Worm (Caenorhabditis elegans) whole organism, L1 larva: ENCODE measurements around the gene glb-4.

Source experiments
- C04F5.9 ChIP-seq: sonication (generic microtip); optimal IDR thresholded peaks from 2 replicates; lab custom pipeline; 2016; ENCODE audit warnings: missing genetic modification characterization, missing compliant biosample characterization
- C16A3.4 ChIP-seq: fragments of 150-350 bp; optimal IDR thresholded peaks from 2 replicates; lab custom pipeline; 2014; ENCODE audit warnings: missing biosample characterization, missing genetic modification characterization
- F16B12.6 ChIP-seq: fragments of 150-350 bp; optimal IDR thresholded peaks from 2 replicates; lab custom pipeline; 2014; ENCODE audit warnings: missing biosample characterization, missing genetic modification characterization
- blmp-1 ChIP-seq: fragments of 150-350 bp; optimal IDR thresholded peaks from 2 replicates; lab custom pipeline; 2014; ENCODE audit warnings: missing biosample characterization, missing genetic modification characterization
- ceh-63 ChIP-seq: fragments of 200-800 bp; sonication (Bioruptor generic); optimal IDR thresholded peaks from 2 replicates; lab custom pipeline; 2018; ENCODE audit warnings: mild to moderate bottlenecking, missing genetic modification characterization, missing compliant biosample characterization
- ceh-88 ChIP-seq: fragments of 200-800 bp; sonication (Bioruptor generic); IDR thresholded peaks from 2 replicates; pipeline ENCODE4 v1.3.6; 2022; ENCODE audit warnings: missing genetic modification characterization, missing compliant biosample characterization
- ceh-90 ChIP-seq: sonication (generic microtip); optimal IDR thresholded peaks from 2 replicates; lab custom pipeline; 2016; ENCODE audit warnings: missing genetic modification characterization, missing compliant biosample characterization
- ces-1 ChIP-seq: fragments of 150-350 bp; optimal IDR thresholded peaks from 2 replicates; lab custom pipeline; 2014; ENCODE audit warnings: missing biosample characterization, missing genetic modification reagents, missing genetic modification characterization
- dpl-1 ChIP-seq, 3 experiments: fragments of 150-350 bp in 2 of 3; sonication (generic microtip) in 1 of 3; optimal IDR thresholded peaks; 2 replicates each; lab custom pipeline; 2014 to 2017; ENCODE audit warnings: missing biosample characterization in 3 of 3, missing genetic modification characterization in 3 of 3, missing genetic modification reagents in 3 of 3
- dsc-1 ChIP-seq: sonication (generic microtip); optimal IDR thresholded peaks from 2 replicates; lab custom pipeline; 2016; ENCODE audit warnings: mild to moderate bottlenecking, missing genetic modification characterization, missing compliant biosample characterization
- efl-1 ChIP-seq, 4 experiments: fragments of 150-350 bp; optimal IDR thresholded peaks in 3 of 4; peaks in 1 of 4; 1 replicate in 1 of 4; 2 replicates in 3 of 4; lab custom pipeline; 2014; ENCODE audit warnings: missing biosample characterization in 2 of 4, missing genetic modification characterization in 2 of 4, missing genetic modification reagents in 2 of 4
- egl-27 ChIP-seq, 2 experiments: fragments of 150-350 bp in 1 of 2; sonication (generic microtip); optimal IDR thresholded peaks; 3 replicates each; lab custom pipeline; 2017 to 2018; ENCODE audit warnings: missing biosample characterization in 2 of 2, missing genetic modification characterization in 2 of 2, missing genetic modification reagents in 2 of 2
- elt-2 ChIP-seq: sonication (generic microtip); optimal IDR thresholded peaks from 2 replicates; lab custom pipeline; 2016; ENCODE audit warnings: missing genetic modification characterization, mild to moderate bottlenecking, inconsistent platforms, missing compliant biosample characterization, missing genetic modification reagents
- elt-3 ChIP-seq, 6 experiments: fragments of 150-350 bp in 1 of 6; sonication (generic microtip); optimal IDR thresholded peaks; 2 replicates each; lab custom pipeline; 2017 to 2018; ENCODE audit warnings: missing biosample characterization in 6 of 6, missing genetic modification characterization in 6 of 6, inconsistent platforms in 1 of 6
- fkh-4 ChIP-seq: sonication (generic microtip); optimal IDR thresholded peaks from 2 replicates; lab custom pipeline; 2016; ENCODE audit warnings: missing compliant biosample characterization, missing genetic modification characterization, borderline replicate concordance
- fkh-8 ChIP-seq: sonication (generic microtip); optimal IDR thresholded peaks from 2 replicates; lab custom pipeline; 2016; ENCODE audit warnings: mild to moderate bottlenecking, missing genetic modification characterization, missing compliant biosample characterization
- fos-1 ChIP-seq: fragments of 150-350 bp; optimal IDR thresholded peaks from 2 replicates; lab custom pipeline; 2014; ENCODE audit warnings: missing biosample characterization, missing genetic modification characterization
- grh-1 ChIP-seq: fragments of 200-800 bp; sonication (Bioruptor generic); IDR thresholded peaks from 2 replicates; pipeline ENCODE4 v1.3.6; 2022; ENCODE audit warnings: missing genetic modification reagents, missing genetic modification characterization, missing compliant biosample characterization
- hlh-17 ChIP-seq: fragments of 200-800 bp; sonication (Bioruptor generic); optimal IDR thresholded peaks from 2 replicates; lab custom pipeline; 2018; ENCODE audit warnings: missing genetic modification characterization, mild to moderate bottlenecking, missing compliant biosample characterization, moderate library complexity, borderline replicate concordance
- hpl-2 ChIP-seq: fragments of 150-350 bp; optimal IDR thresholded peaks from 2 replicates; lab custom pipeline; 2014; ENCODE audit warnings: missing biosample characterization, missing genetic modification reagents, missing genetic modification characterization
- irx-1 ChIP-seq: sonication (generic microtip); optimal IDR thresholded peaks from 2 replicates; lab custom pipeline; 2016; ENCODE audit warnings: missing genetic modification characterization, missing compliant biosample characterization
- isw-1 ChIP-seq: fragments of 200-800 bp; sonication (Bioruptor generic); IDR thresholded peaks from 2 replicates; pipeline ENCODE4 v1.3.6; 2022; ENCODE audit warnings: missing genetic modification characterization, missing compliant biosample characterization
- jun-1 ChIP-seq: fragments of 150-350 bp; optimal IDR thresholded peaks from 2 replicates; lab custom pipeline; 2014; ENCODE audit warnings: missing biosample characterization, missing genetic modification reagents, missing genetic modification characterization
- lin-14 ChIP-seq: fragments of 200-800 bp; sonication (Bioruptor generic); optimal IDR thresholded peaks from 2 replicates; lab custom pipeline; 2018; ENCODE audit warnings: mild to moderate bottlenecking, missing genetic modification characterization, moderate library complexity, missing compliant biosample characterization
- lsy-2 ChIP-seq, 2 experiments: fragments of 150-350 bp; optimal IDR thresholded peaks; 2 replicates each; lab custom pipeline; 2014; ENCODE audit warnings: missing biosample characterization in 2 of 2, missing genetic modification characterization in 2 of 2
- mdl-1 ChIP-seq, 2 experiments: fragments of 150-350 bp; optimal IDR thresholded peaks; 2 replicates each; lab custom pipeline; 2014 to 2017; ENCODE audit warnings: missing biosample characterization in 2 of 2, missing genetic modification characterization in 2 of 2, inconsistent platforms in 1 of 2
- mef-2 ChIP-seq: fragments of 150-350 bp; optimal IDR thresholded peaks from 2 replicates; lab custom pipeline; 2014; ENCODE audit warnings: missing biosample characterization, missing genetic modification characterization
- mep-1 ChIP-seq: fragments of 150-350 bp; optimal IDR thresholded peaks from 2 replicates; lab custom pipeline; 2014; ENCODE audit warnings: missing biosample characterization, missing genetic modification characterization
- nhr-19 ChIP-seq: fragments of 200-800 bp; sonication (Bioruptor generic); conservative IDR thresholded peaks from 2 replicates; pipeline ENCODE4 v1.3.6; 2022; ENCODE audit warnings: missing genetic modification characterization, missing compliant biosample characterization
- nhr-20 ChIP-seq: sonication (generic microtip); optimal IDR thresholded peaks from 2 replicates; lab custom pipeline; 2016; ENCODE audit warnings: mild to moderate bottlenecking, missing genetic modification characterization, missing compliant biosample characterization
- nhr-47 ChIP-seq: sonication (generic microtip); optimal IDR thresholded peaks from 2 replicates; lab custom pipeline; 2016; ENCODE audit warnings: mild to moderate bottlenecking, missing genetic modification characterization, moderate library complexity, missing compliant biosample characterization
- nhr-77 ChIP-seq: fragments of 150-350 bp; optimal IDR thresholded peaks from 2 replicates; lab custom pipeline; 2014; ENCODE audit warnings: missing biosample characterization, missing genetic modification characterization
- nhr-84 ChIP-seq: sonication (generic microtip); optimal IDR thresholded peaks from 2 replicates; lab custom pipeline; 2017; ENCODE audit warnings: missing biosample characterization, missing genetic modification characterization
- nhr-85 ChIP-seq: sonication (generic microtip); peaks from one replicate; lab custom pipeline; 2016; ENCODE audit warnings: missing genetic modification characterization, inconsistent platforms, missing compliant biosample characterization
- pqm-1 ChIP-seq: sonication (generic microtip); optimal IDR thresholded peaks from 3 replicates; lab custom pipeline; 2017; ENCODE audit warnings: missing biosample characterization, missing genetic modification characterization
- rnt-1 ChIP-seq: sonication (generic microtip); optimal IDR thresholded peaks from 2 replicates; lab custom pipeline; 2016; ENCODE audit warnings: mild to moderate bottlenecking, missing genetic modification characterization, moderate library complexity, missing compliant biosample characterization
- skn-1 ChIP-seq: fragments of 150-350 bp; optimal IDR thresholded peaks from 2 replicates; lab custom pipeline; 2014; ENCODE audit warnings: missing biosample characterization, missing genetic modification characterization
- snpc-4 ChIP-seq: fragments of 150-350 bp; optimal IDR thresholded peaks from 2 replicates; lab custom pipeline; 2014; ENCODE audit warnings: missing biosample characterization, missing genetic modification characterization
- sptf-1 ChIP-seq: fragments of 150-350 bp; optimal IDR thresholded peaks from 2 replicates; lab custom pipeline; 2014; ENCODE audit warnings: missing biosample characterization, missing genetic modification characterization
- sup-37 ChIP-seq: fragments of 200-800 bp; sonication (Bioruptor generic); optimal IDR thresholded peaks from 2 replicates; lab custom pipeline; 2018; ENCODE audit warnings: mild to moderate bottlenecking, missing genetic modification characterization, missing compliant biosample characterization
- tlp-1 ChIP-seq: fragments of 150-350 bp; optimal IDR thresholded peaks from 2 replicates; lab custom pipeline; 2014; ENCODE audit warnings: missing biosample characterization, missing genetic modification characterization
- unc-30 ChIP-seq: sonication (generic microtip); optimal IDR thresholded peaks from 2 replicates; lab custom pipeline; 2017; ENCODE audit warnings: missing biosample characterization, missing genetic modification characterization
- unc-86 ChIP-seq: sonication (generic microtip); optimal IDR thresholded peaks from 2 replicates; lab custom pipeline; 2016; ENCODE audit warnings: missing genetic modification characterization, missing compliant biosample characterization
- xbp-1 ChIP-seq: sonication (generic microtip); optimal IDR thresholded peaks from 2 replicates; lab custom pipeline; 2016; ENCODE audit warnings: missing genetic modification characterization, missing compliant biosample characterization
- ztf-11 ChIP-seq, 2 experiments: sonication (generic microtip); optimal IDR thresholded peaks; 2 replicates each; lab custom pipeline; 2016 to 2017; ENCODE audit warnings: missing genetic modification characterization in 2 of 2, missing biosample characterization in 1 of 2, missing compliant biosample characterization in 1 of 2
- ztf-4 ChIP-seq: fragments of 150-350 bp; optimal IDR thresholded peaks from 2 replicates; lab custom pipeline; 2014; ENCODE audit warnings: missing biosample characterization, missing genetic modification characterization

glb-4 gene

DNA sequence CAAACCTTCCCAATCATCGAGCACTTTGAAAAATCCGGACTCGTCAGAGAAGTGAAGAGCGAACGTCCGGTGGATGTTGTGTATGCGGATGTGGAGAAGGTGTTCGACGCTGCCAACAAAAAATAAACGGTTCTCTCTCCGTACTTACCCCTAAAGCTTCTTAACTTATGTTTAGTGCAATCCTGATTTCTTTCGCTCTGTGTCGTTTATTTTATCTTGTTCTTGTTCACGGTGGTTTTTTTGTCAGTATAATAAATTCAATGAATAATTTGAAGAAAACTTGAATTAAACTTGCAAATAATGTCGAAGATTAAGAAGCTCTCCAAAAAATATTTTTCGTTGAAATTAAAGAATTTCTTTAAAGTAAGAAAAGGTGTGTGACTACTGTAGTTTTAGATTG is 18.0 kb upstream of the glb-4 start, which contains the start of gene F40F8.3:
TSS of gene F40F8.3 (plus strand) at position 301 of the 400 bp plus-strand sequence.
- TF ChIP-seq unc-86 (tag; lab: Kevin White, UChicago): no peak
- TF ChIP-seq nhr-19 (GFP tag; lab: Robert Waterston, UW): no peak
- no peak for TF ChIP-seq hpl-2 (GFP tag; lab: Kevin White, UChicago)
- no peak for TF ChIP-seq nhr-77 (tag; lab: Kevin White, UChicago)
- no peak for TF ChIP-seq egl-27 (tag; optimal IDR thresholded peaks at IDR 0.05; lab: Kevin White, UChicago)
- TF ChIP-seq xbp-1: no peak
- TF ChIP-seq nhr-84 (tag; lab: Kevin White, UChicago): no peak
- no peak for TF ChIP-seq nhr-85
- no peak for TF ChIP-seq elt-2 (tag; lab: Kevin White, UChicago)
- no peak for TF ChIP-seq fos-1 (tag; lab: Kevin White, UChicago)
- TF ChIP-seq fkh-4: no peak
- TF ChIP-seq irx-1 (tag; lab: Kevin White, UChicago): no peak

DNA sequence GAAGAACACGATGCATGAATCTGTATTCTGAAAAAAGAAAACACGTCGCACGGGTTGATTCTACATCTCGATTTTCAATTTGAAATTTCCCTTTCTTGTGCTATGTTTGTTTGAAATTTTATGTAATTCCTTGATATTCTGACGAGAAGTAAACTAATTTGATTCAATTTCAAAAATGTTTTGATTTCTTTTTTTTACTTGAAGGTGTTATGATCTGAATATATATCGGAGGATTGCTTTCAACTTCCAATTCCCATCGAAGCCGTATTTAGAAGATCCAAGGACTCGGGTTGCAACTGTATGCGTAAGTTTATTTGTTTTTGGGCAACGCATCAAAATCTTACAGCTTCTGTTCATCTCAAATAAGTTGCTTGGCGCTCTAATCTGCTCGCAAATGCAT is 16.4 kb upstream of the glb-4 start, which contains the start of gene F40F8.1:
TSS of gene F40F8.1 (plus strand) at position 301 of the 400 bp plus-strand sequence.
- no peak for TF ChIP-seq isw-1
- no peak for TF ChIP-seq jun-1 (tag; lab: Kevin White, UChicago)
- no peak for TF ChIP-seq mdl-1 (tag; optimal IDR thresholded peaks at IDR 0.05; lab: Kevin White, UChicago)
- no peak for TF ChIP-seq fkh-8 (tag; lab: Kevin White, UChicago)
- TF ChIP-seq ztf-11 (tag; optimal IDR thresholded peaks at IDR 0.05; lab: Kevin White, UChicago): no peak
- no peak for TF ChIP-seq hlh-17 (GFP tag; lab: Kevin White, UChicago)
- TF ChIP-seq ces-1 (GFP tag; lab: Kevin White, UChicago): no peak
- TF ChIP-seq sup-37 (GFP tag; lab: Kevin White, UChicago): no peak
- no peak for TF ChIP-seq C04F5.9 (tag; lab: Kevin White, UChicago)

DNA sequence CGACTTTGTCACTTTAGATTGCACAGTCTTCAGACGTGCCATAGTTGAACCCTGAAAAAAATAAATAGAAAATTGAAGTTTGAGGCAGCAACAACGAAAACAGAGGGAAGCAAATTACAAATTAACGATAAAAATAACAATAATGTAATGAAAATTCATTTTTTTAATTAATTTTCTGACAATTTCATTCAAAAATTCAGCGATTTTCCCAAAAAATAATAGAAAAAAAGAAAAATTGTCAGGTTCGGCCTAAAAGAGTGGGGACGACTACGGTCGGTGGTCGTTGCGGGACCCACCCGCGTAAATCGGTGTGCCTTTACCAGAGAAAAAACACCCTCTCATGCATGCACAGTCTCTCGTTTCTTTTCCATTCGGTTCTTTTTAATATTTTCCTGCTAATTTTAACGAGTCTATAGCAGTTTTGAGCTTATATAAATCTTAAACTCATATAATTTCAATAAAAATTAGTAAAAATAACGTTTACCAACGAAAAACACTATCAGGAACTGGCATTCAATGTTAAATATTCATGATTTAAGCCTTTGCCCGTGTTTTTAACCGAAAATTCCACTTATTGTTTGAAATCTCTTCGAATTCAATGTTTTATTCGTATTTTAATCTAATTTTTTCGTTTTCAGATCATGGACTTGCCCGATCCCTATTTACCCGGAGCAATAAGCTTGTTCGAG is 15.4 kb upstream of the glb-4 start, which contains the start of the genes rps-9 and lsm-1:
TSS of gene rps-9 (minus strand) at position 51 of the 689 bp plus-strand sequence.
TSS of gene lsm-1 (plus strand) at position 639 of the 689 bp plus-strand sequence.
- no peak for TF ChIP-seq grh-1 (GFP tag; lab: Robert Waterston, UW)
- TF ChIP-seq isw-1: peak; percentile 76
- TF ChIP-seq lsy-2 (tag; optimal IDR thresholded peaks at IDR 0.05; lab: Kevin White, UChicago): peak; percentile 94 to 98
- no peak for TF ChIP-seq ces-1 (GFP tag; lab: Kevin White, UChicago)
- peak; percentile 71 for TF ChIP-seq mep-1 (tag; lab: Kevin White, UChicago)
- peak; percentile 38 for TF ChIP-seq snpc-4 (tag; lab: Kevin White, UChicago)
- TF ChIP-seq sptf-1 (tag; lab: Kevin White, UChicago): no peak
- peak; percentile 83 to 85 for TF ChIP-seq efl-1 (optimal IDR thresholded peaks at IDR 0.05; lab: Kevin White, UChicago)
- TF ChIP-seq efl-1 (GFP tag; optimal IDR thresholded peaks at IDR 0.05 in 1 of 2; lab: Kevin White, UChicago): peak; percentile 78 to 97
- TF ChIP-seq tlp-1: no peak
- no peak for TF ChIP-seq irx-1 (tag; lab: Kevin White, UChicago)
- peak; percentile 58 for TF ChIP-seq nhr-77 (tag; lab: Kevin White, UChicago)
- peak; percentile 75 for TF ChIP-seq C16A3.4 (tag; lab: Kevin White, UChicago)
- TF ChIP-seq mef-2 (tag; lab: Kevin White, UChicago): no peak
- no peak for TF ChIP-seq ceh-90 (tag; lab: Kevin White, UChicago)
- no peak for TF ChIP-seq egl-27 (tag; optimal IDR thresholded peaks at IDR 0.05; lab: Kevin White, UChicago)
- no peak for TF ChIP-seq pqm-1
- TF ChIP-seq elt-3 (tag; optimal IDR thresholded peaks at IDR 0.05; lab: Kevin White, UChicago): peak in 1 of 6 experiments; percentile 37
- peak; percentile 86 for TF ChIP-seq skn-1 (tag; lab: Kevin White, UChicago)
- TF ChIP-seq ceh-88: no peak
- TF ChIP-seq F16B12.6 (tag; lab: Kevin White, UChicago): peak; percentile 46
- peak; percentile 77 for TF ChIP-seq lin-14 (GFP tag; lab: Kevin White, UChicago)
- TF ChIP-seq ztf-4 (tag; lab: Kevin White, UChicago): no peak
- peak in 1 of 2 experiments; percentile 8 for TF ChIP-seq mdl-1 (tag; optimal IDR thresholded peaks at IDR 0.05; lab: Kevin White, UChicago)
- TF ChIP-seq ceh-63 (GFP tag; lab: Kevin White, UChicago): no peak
- TF ChIP-seq fos-1 (tag; lab: Kevin White, UChicago): peak; percentile 42
- no peak for TF ChIP-seq unc-30 (tag; lab: Kevin White, UChicago)
- peak; percentile 65 for TF ChIP-seq nhr-47
- peak; percentile 70 to 78 (median 74) for TF ChIP-seq dpl-1 (GFP tag; optimal IDR thresholded peaks at IDR 0.05; lab: Kevin White, UChicago)
- TF ChIP-seq rnt-1 (tag; lab: Kevin White, UChicago): peak; percentile 75
- TF ChIP-seq nhr-19 (GFP tag; lab: Robert Waterston, UW): peak; percentile 55
- TF ChIP-seq blmp-1 (tag; lab: Kevin White, UChicago): peak; percentile 45
- TF ChIP-seq dsc-1 (tag; lab: Kevin White, UChicago): peak; percentile 38
- peak; percentile 63 for TF ChIP-seq nhr-20
- peak; percentile 22 for TF ChIP-seq unc-86 (tag; lab: Kevin White, UChicago)
- no peak for TF ChIP-seq elt-2 (tag; lab: Kevin White, UChicago)
- peak; percentile 52 for TF ChIP-seq xbp-1
